Worm (Caenorhabditis elegans) whole organism, L1 larva: ENCODE results near the gene epic-1.

Source experiments
- C04F5.9 ChIP-seq: sonication (generic microtip); optimal IDR thresholded peaks from 2 replicates; lab custom pipeline; 2016; ENCODE audit warnings: missing genetic modification characterization, missing compliant biosample characterization
- C16A3.4 ChIP-seq: fragments of 150-350 bp; optimal IDR thresholded peaks from 2 replicates; lab custom pipeline; 2014; ENCODE audit warnings: missing biosample characterization, missing genetic modification characterization
- F16B12.6 ChIP-seq: fragments of 150-350 bp; optimal IDR thresholded peaks from 2 replicates; lab custom pipeline; 2014; ENCODE audit warnings: missing biosample characterization, missing genetic modification characterization
- blmp-1 ChIP-seq: fragments of 150-350 bp; optimal IDR thresholded peaks from 2 replicates; lab custom pipeline; 2014; ENCODE audit warnings: missing biosample characterization, missing genetic modification characterization
- ceh-82 ChIP-seq, 3 experiments: fragments of 150-350 bp in 1 of 3; sonication (generic microtip) in 2 of 3; optimal IDR thresholded peaks; 2 replicates each; lab custom pipeline; 2014 to 2017; ENCODE audit warnings: missing biosample characterization in 3 of 3, missing genetic modification characterization in 3 of 3
- dpl-1 ChIP-seq, 3 experiments: fragments of 150-350 bp in 2 of 3; sonication (generic microtip) in 1 of 3; optimal IDR thresholded peaks; 2 replicates each; lab custom pipeline; 2014 to 2017; ENCODE audit warnings: missing biosample characterization in 3 of 3, missing genetic modification characterization in 3 of 3, missing genetic modification reagents in 3 of 3
- dsc-1 ChIP-seq: sonication (generic microtip); optimal IDR thresholded peaks from 2 replicates; lab custom pipeline; 2016; ENCODE audit warnings: mild to moderate bottlenecking, missing genetic modification characterization, missing compliant biosample characterization
- efl-1 ChIP-seq, 4 experiments: fragments of 150-350 bp; optimal IDR thresholded peaks in 3 of 4; peaks in 1 of 4; 1 replicate in 1 of 4; 2 replicates in 3 of 4; lab custom pipeline; 2014; ENCODE audit warnings: missing biosample characterization in 2 of 4, missing genetic modification characterization in 2 of 4, missing genetic modification reagents in 2 of 4
- elt-2 ChIP-seq: sonication (generic microtip); optimal IDR thresholded peaks from 2 replicates; lab custom pipeline; 2016; ENCODE audit warnings: missing genetic modification characterization, mild to moderate bottlenecking, inconsistent platforms, missing compliant biosample characterization, missing genetic modification reagents
- fkh-10 ChIP-seq: sonication (generic microtip); optimal IDR thresholded peaks from 2 replicates; lab custom pipeline; 2017; ENCODE audit warnings: missing biosample characterization, missing genetic modification reagents, missing genetic modification characterization
- fkh-4 ChIP-seq: sonication (generic microtip); optimal IDR thresholded peaks from 2 replicates; lab custom pipeline; 2016; ENCODE audit warnings: missing compliant biosample characterization, missing genetic modification characterization, borderline replicate concordance
- fkh-8 ChIP-seq: sonication (generic microtip); optimal IDR thresholded peaks from 2 replicates; lab custom pipeline; 2016; ENCODE audit warnings: mild to moderate bottlenecking, missing genetic modification characterization, missing compliant biosample characterization
- fos-1 ChIP-seq: fragments of 150-350 bp; optimal IDR thresholded peaks from 2 replicates; lab custom pipeline; 2014; ENCODE audit warnings: missing biosample characterization, missing genetic modification characterization
- hlh-4 ChIP-seq: sonication (generic microtip); optimal IDR thresholded peaks from 2 replicates; lab custom pipeline; 2016; ENCODE audit warnings: mild to moderate bottlenecking, missing genetic modification characterization, missing compliant biosample characterization
- hpl-2 ChIP-seq: fragments of 150-350 bp; optimal IDR thresholded peaks from 2 replicates; lab custom pipeline; 2014; ENCODE audit warnings: missing biosample characterization, missing genetic modification reagents, missing genetic modification characterization
- lin-14 ChIP-seq: fragments of 200-800 bp; sonication (Bioruptor generic); optimal IDR thresholded peaks from 2 replicates; lab custom pipeline; 2018; ENCODE audit warnings: mild to moderate bottlenecking, missing genetic modification characterization, moderate library complexity, missing compliant biosample characterization
- lin-35 ChIP-seq, 2 experiments: fragments of 150-350 bp; optimal IDR thresholded peaks; 2 replicates each; lab custom pipeline; 2014; ENCODE audit warnings: missing biosample characterization in 2 of 2, missing genetic modification characterization in 2 of 2, missing genetic modification reagents in 2 of 2
- lin-39 ChIP-seq: fragments of 150-350 bp; optimal IDR thresholded peaks from 2 replicates; lab custom pipeline; 2014; ENCODE audit warnings: missing biosample characterization, missing genetic modification reagents, missing genetic modification characterization
- lsy-2 ChIP-seq, 2 experiments: fragments of 150-350 bp; optimal IDR thresholded peaks; 2 replicates each; lab custom pipeline; 2014; ENCODE audit warnings: missing biosample characterization in 2 of 2, missing genetic modification characterization in 2 of 2
- mdl-1 ChIP-seq, 2 experiments: fragments of 150-350 bp; optimal IDR thresholded peaks; 2 replicates each; lab custom pipeline; 2014 to 2017; ENCODE audit warnings: missing biosample characterization in 2 of 2, missing genetic modification characterization in 2 of 2, inconsistent platforms in 1 of 2
- mef-2 ChIP-seq: fragments of 150-350 bp; optimal IDR thresholded peaks from 2 replicates; lab custom pipeline; 2014; ENCODE audit warnings: missing biosample characterization, missing genetic modification characterization
- mep-1 ChIP-seq: fragments of 150-350 bp; optimal IDR thresholded peaks from 2 replicates; lab custom pipeline; 2014; ENCODE audit warnings: missing biosample characterization, missing genetic modification characterization
- nhr-20 ChIP-seq: sonication (generic microtip); optimal IDR thresholded peaks from 2 replicates; lab custom pipeline; 2016; ENCODE audit warnings: mild to moderate bottlenecking, missing genetic modification characterization, missing compliant biosample characterization
- nhr-47 ChIP-seq: sonication (generic microtip); optimal IDR thresholded peaks from 2 replicates; lab custom pipeline; 2016; ENCODE audit warnings: mild to moderate bottlenecking, missing genetic modification characterization, moderate library complexity, missing compliant biosample characterization
- nhr-77 ChIP-seq: fragments of 150-350 bp; optimal IDR thresholded peaks from 2 replicates; lab custom pipeline; 2014; ENCODE audit warnings: missing biosample characterization, missing genetic modification characterization
- nhr-84 ChIP-seq: sonication (generic microtip); optimal IDR thresholded peaks from 2 replicates; lab custom pipeline; 2017; ENCODE audit warnings: missing biosample characterization, missing genetic modification characterization
- nhr-85 ChIP-seq: sonication (generic microtip); peaks from one replicate; lab custom pipeline; 2016; ENCODE audit warnings: missing genetic modification characterization, inconsistent platforms, missing compliant biosample characterization
- nhr-90 ChIP-seq: sonication (generic microtip); optimal IDR thresholded peaks from 2 replicates; lab custom pipeline; 2016; ENCODE audit warnings: mild to moderate bottlenecking, missing genetic modification characterization, missing compliant biosample characterization; ENCODE audit not compliant: poor library complexity
- pag-3 ChIP-seq: sonication (generic microtip); optimal IDR thresholded peaks from 2 replicates; lab custom pipeline; 2017; ENCODE audit warnings: missing genetic modification characterization, mild to moderate bottlenecking, missing compliant biosample characterization, antibody characterized with exemption, borderline replicate concordance; ENCODE audit not compliant: insufficient read depth
- pax-3 ChIP-seq: fragments of 200-800 bp; sonication (Bioruptor generic); optimal IDR thresholded peaks from 2 replicates; lab custom pipeline; 2018; ENCODE audit warnings: mild to moderate bottlenecking, missing genetic modification characterization, moderate library complexity, missing compliant biosample characterization
- pqm-1 ChIP-seq: sonication (generic microtip); optimal IDR thresholded peaks from 3 replicates; lab custom pipeline; 2017; ENCODE audit warnings: missing biosample characterization, missing genetic modification characterization
- rnt-1 ChIP-seq: sonication (generic microtip); optimal IDR thresholded peaks from 2 replicates; lab custom pipeline; 2016; ENCODE audit warnings: mild to moderate bottlenecking, missing genetic modification characterization, moderate library complexity, missing compliant biosample characterization
- skn-1 ChIP-seq: fragments of 150-350 bp; optimal IDR thresholded peaks from 2 replicates; lab custom pipeline; 2014; ENCODE audit warnings: missing biosample characterization, missing genetic modification characterization
- snu-23 ChIP-seq: sonication (generic microtip); optimal IDR thresholded peaks from 2 replicates; lab custom pipeline; 2016; ENCODE audit warnings: missing genetic modification characterization, missing compliant biosample characterization
- sptf-1 ChIP-seq: fragments of 150-350 bp; optimal IDR thresholded peaks from 2 replicates; lab custom pipeline; 2014; ENCODE audit warnings: missing biosample characterization, missing genetic modification characterization
- swsn-7 ChIP-seq: sonication (generic microtip); optimal IDR thresholded peaks from 2 replicates; lab custom pipeline; 2016; ENCODE audit warnings: missing genetic modification characterization, missing compliant biosample characterization
- tbx-2 ChIP-seq: sonication (generic microtip); optimal IDR thresholded peaks from 2 replicates; lab custom pipeline; 2016; ENCODE audit warnings: missing genetic modification characterization, missing compliant biosample characterization
- tlp-1 ChIP-seq: fragments of 150-350 bp; optimal IDR thresholded peaks from 2 replicates; lab custom pipeline; 2014; ENCODE audit warnings: missing biosample characterization, missing genetic modification characterization
- unc-130 ChIP-seq: fragments of 150-350 bp; optimal IDR thresholded peaks from 2 replicates; lab custom pipeline; 2017; ENCODE audit warnings: missing biosample characterization, missing genetic modification characterization, inconsistent platforms
- unc-30 ChIP-seq: sonication (generic microtip); optimal IDR thresholded peaks from 2 replicates; lab custom pipeline; 2017; ENCODE audit warnings: missing biosample characterization, missing genetic modification characterization
- unc-62 ChIP-seq: fragments of 150-350 bp; optimal IDR thresholded peaks from 2 replicates; lab custom pipeline; 2014; ENCODE audit warnings: missing biosample characterization, missing genetic modification reagents, missing genetic modification characterization
- xbp-1 ChIP-seq: sonication (generic microtip); optimal IDR thresholded peaks from 2 replicates; lab custom pipeline; 2016; ENCODE audit warnings: missing genetic modification characterization, missing compliant biosample characterization
- zip-4 ChIP-seq: fragments of 200-800 bp; sonication (Bioruptor generic); optimal IDR thresholded peaks from 2 replicates; lab custom pipeline; 2018; ENCODE audit warnings: mild to moderate bottlenecking, missing genetic modification characterization, moderate library complexity, missing compliant biosample characterization
- ztf-11 ChIP-seq, 2 experiments: sonication (generic microtip); optimal IDR thresholded peaks; 2 replicates each; lab custom pipeline; 2016 to 2017; ENCODE audit warnings: missing genetic modification characterization in 2 of 2, missing biosample characterization in 1 of 2, missing compliant biosample characterization in 1 of 2
- ztf-4 ChIP-seq: fragments of 150-350 bp; optimal IDR thresholded peaks from 2 replicates; lab custom pipeline; 2014; ENCODE audit warnings: missing biosample characterization, missing genetic modification characterization

Gene epic-1

DNA sequence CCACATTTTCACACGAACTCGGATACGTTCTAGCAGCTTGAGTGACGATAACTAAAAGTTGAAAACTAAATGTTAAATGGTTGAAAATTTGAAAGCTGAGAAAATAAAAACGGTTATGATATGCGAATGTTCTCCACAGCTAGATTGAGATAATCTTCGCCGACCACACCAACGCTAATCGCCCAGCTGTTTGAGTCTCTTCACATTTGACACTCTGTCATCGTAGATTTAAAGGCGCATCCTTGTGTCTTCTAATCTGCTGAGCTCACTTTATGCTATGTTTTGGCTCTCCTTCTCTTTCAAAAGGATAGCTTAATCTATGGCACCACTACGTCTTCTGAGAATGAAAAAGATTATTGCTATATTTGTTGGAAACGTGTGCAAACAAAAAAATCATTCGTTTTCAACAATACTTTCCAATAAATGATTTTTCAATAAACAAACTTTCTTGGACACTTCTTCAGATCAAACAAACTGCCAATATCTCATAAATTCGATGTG is 8.6 kb downstream of the epic-1 start, which contains the start of gene F11E6.10:
TSS of gene F11E6.10 (minus strand) at position 51 of the 501 bp plus-strand sequence.
- TF ChIP-seq sptf-1 (tag; lab: Kevin White, UChicago): no peak
- TF ChIP-seq nhr-47 (tag; lab: Kevin White, UChicago): peak; percentile 9
- no peak for TF ChIP-seq fkh-10 (GFP tag; lab: Kevin White, UChicago)
- no peak for TF ChIP-seq pqm-1 (tag; lab: Kevin White, UChicago)
- TF ChIP-seq mef-2 (tag; lab: Kevin White, UChicago): no peak
- TF ChIP-seq fkh-4 (tag; lab: Kevin White, UChicago): no peak
- no peak for TF ChIP-seq fos-1 (tag; lab: Kevin White, UChicago)
- TF ChIP-seq ztf-11 (tag; optimal IDR thresholded peaks at IDR 0.05; lab: Kevin White, UChicago): no peak
- TF ChIP-seq zip-4 (GFP tag; lab: Kevin White, UChicago): no peak
- TF ChIP-seq ztf-4 (tag; lab: Kevin White, UChicago): no peak
- TF ChIP-seq dsc-1: peak; percentile 79
- no peak for TF ChIP-seq lin-35 (GFP tag; optimal IDR thresholded peaks at IDR 0.05; lab: Kevin White, UChicago)
- TF ChIP-seq xbp-1 (tag; lab: Kevin White, UChicago): no peak
- TF ChIP-seq unc-30: no peak
- TF ChIP-seq C04F5.9: no peak
- no peak for TF ChIP-seq nhr-84
- no peak for TF ChIP-seq elt-2 (tag; lab: Kevin White, UChicago)
- no peak for TF ChIP-seq hlh-4
- TF ChIP-seq lsy-2 (tag; optimal IDR thresholded peaks at IDR 0.05; lab: Kevin White, UChicago): no peak
- peak; percentile 64 for TF ChIP-seq pax-3
- no peak for TF ChIP-seq unc-62 (GFP tag; lab: Kevin White, UChicago)
- no peak for TF ChIP-seq tbx-2 (tag; lab: Kevin White, UChicago)
- TF ChIP-seq mep-1 (tag; lab: Kevin White, UChicago): no peak

ce11 chrIV:17461222-17461707 is 10.5 kb downstream of the epic-1 start, which contains the start of gene rif-1.1:
Gene rif-1.1 (minus strand): TSS chrIV:17461272.
- peak; percentile 22 for TF ChIP-seq dsc-1
- TF ChIP-seq C04F5.9: no peak
- TF ChIP-seq lin-35 (GFP tag; optimal IDR thresholded peaks at IDR 0.05; lab: Kevin White, UChicago): peak; percentile 91 to 97
- TF ChIP-seq lsy-2 (tag; optimal IDR thresholded peaks at IDR 0.05; lab: Kevin White, UChicago): peak; percentile 57 to 95
- peak in 1 of 3 experiments; percentile 57 for TF ChIP-seq ceh-82 (tag; optimal IDR thresholded peaks at IDR 0.05; lab: Kevin White, UChicago)
- no peak for TF ChIP-seq mef-2 (tag; lab: Kevin White, UChicago)
- TF ChIP-seq rnt-1 (tag; lab: Kevin White, UChicago): peak; percentile 54
- peak; percentile 5 for TF ChIP-seq nhr-85 (tag; lab: Kevin White, UChicago)
- peak; percentile 6 for TF ChIP-seq hpl-2 (GFP tag; lab: Kevin White, UChicago)
- peak; percentile 56 for TF ChIP-seq nhr-47 (tag; lab: Kevin White, UChicago)
- TF ChIP-seq dpl-1 (GFP tag; optimal IDR thresholded peaks at IDR 0.05; lab: Kevin White, UChicago): peak; percentile 91 to 94 (median 92)
- peak; percentile 70 for TF ChIP-seq C16A3.4
- peak; percentile 93 to 94 for TF ChIP-seq efl-1 (optimal IDR thresholded peaks at IDR 0.05; lab: Kevin White, UChicago)
- peak; percentile 93 to 99 for TF ChIP-seq efl-1 (GFP tag; optimal IDR thresholded peaks at IDR 0.05 in 1 of 2; lab: Kevin White, UChicago)
- no peak for TF ChIP-seq pag-3
- TF ChIP-seq swsn-7 (tag; lab: Kevin White, UChicago): peak; percentile 48
- TF ChIP-seq unc-130 (tag; lab: Kevin White, UChicago): peak; percentile 4
- TF ChIP-seq sptf-1 (tag; lab: Kevin White, UChicago): no peak
- peak; percentile 44 for TF ChIP-seq nhr-20 (tag; lab: Kevin White, UChicago)
- TF ChIP-seq tlp-1: no peak
- TF ChIP-seq nhr-90: peak; percentile 30
- peak; percentile 33 for TF ChIP-seq fkh-8 (tag; lab: Kevin White, UChicago)
- TF ChIP-seq lin-39: no peak
- TF ChIP-seq ztf-11 (tag; optimal IDR thresholded peaks at IDR 0.05; lab: Kevin White, UChicago): no peak
- peak; percentile 59 for TF ChIP-seq snu-23
- TF ChIP-seq fos-1 (tag; lab: Kevin White, UChicago): peak; percentile 19
- TF ChIP-seq mdl-1 (tag; optimal IDR thresholded peaks at IDR 0.05; lab: Kevin White, UChicago): no peak
- peak; percentile 17 for TF ChIP-seq xbp-1 (tag; lab: Kevin White, UChicago)
- peak; percentile 52 for TF ChIP-seq skn-1
- TF ChIP-seq lin-14 (GFP tag; lab: Kevin White, UChicago): no peak
- TF ChIP-seq nhr-77 (tag; lab: Kevin White, UChicago): peak; percentile 41
- TF ChIP-seq tbx-2 (tag; lab: Kevin White, UChicago): peak; percentile 36
- peak; percentile 89 for TF ChIP-seq F16B12.6
- peak; percentile 42 for TF ChIP-seq blmp-1
